Worm (Caenorhabditis elegans): ENCODE data around the gene sru-31.

Gene sru-31

ce11 chrV:9841376-9841775, 24.9 kb downstream of the sru-31 start, which contains the start of gene sru-36:
TSS of gene sru-36 (plus strand) at chrV:9841676.
- TF ChIP-seq unc-62 (GFP tag; optimal IDR thresholded peaks at IDR 0.05) (no peak), sptf-2 (GFP tag; optimal IDR thresholded peaks at IDR 0.05) (no peak), nfyb-1 (GFP tag; IDR thresholded peaks at IDR 0.05) (no peak), nhr-80 (tag; optimal IDR thresholded peaks at IDR 0.05) (no peak), F49E8.2 (tag; optimal IDR thresholded peaks at IDR 0.05; ENCODE audit: insufficient read depth) (no peak), ztf-22 (GFP tag; optimal IDR thresholded peaks at IDR 0.05) (no peak), Y67H2A.10 (GFP tag; conservative IDR thresholded peaks at IDR 0.05) (no peak)

ce11 chrV:9843376-9843916, 27.0 kb downstream of the sru-31 start, which contains the start of gene sru-8:
TSS of gene sru-8 (plus strand) at chrV:9843866.
- TF ChIP-seq snpc-4 (GFP tag; optimal IDR thresholded peaks at IDR 0.05) (no peak), snpc-4 (tag; optimal IDR thresholded peaks at IDR 0.05) (no peak), ceh-58 (GFP tag; IDR thresholded peaks at IDR 0.05) (no peak), tbx-9 (tag; optimal IDR thresholded peaks at IDR 0.05; ENCODE audit: borderline replicate concordance) (no peak), snpc-3.4 (tag; optimal IDR thresholded peaks at IDR 0.05) (no peak), K11D2.4 (GFP tag; IDR thresholded peaks at IDR 0.05) (no peak), B0019.2 (GFP tag; conservative IDR thresholded peaks at IDR 0.05) (no peak), hrde-1 (tag; optimal IDR thresholded peaks at IDR 0.05; ENCODE audit: borderline replicate concordance) (no peak), let-526 (GFP tag; IDR thresholded peaks at IDR 0.05) (no peak)

ce11 chrV:9848576-9848975, 32.1 kb downstream of the sru-31 start:
- no peak for TF ChIP-seq F22D6.2 (tag; optimal IDR thresholded peaks at IDR 0.05)
- no peak for TF ChIP-seq lin-54 (GFP tag; optimal IDR thresholded peaks at IDR 0.05)
- no peak for TF ChIP-seq madf-3 (GFP tag; IDR thresholded peaks at IDR 0.05)
- no peak for TF ChIP-seq ztf-25 (GFP tag; IDR thresholded peaks at IDR 0.05)
- TF ChIP-seq ceh-91 (GFP tag; IDR thresholded peaks at IDR 0.05) = no peak
- TF ChIP-seq rcor-1 (GFP tag; IDR thresholded peaks at IDR 0.05) = no peak
- TF ChIP-seq K12H6.12 (tag; optimal IDR thresholded peaks at IDR 0.05) = no peak
- TF ChIP-seq aptf-2 (GFP tag; conservative IDR thresholded peaks at IDR 0.05) = no peak
- TF ChIP-seq die-1 (tag; optimal IDR thresholded peaks at IDR 0.05) = no peak
- TF ChIP-seq madf-10 (tag; optimal IDR thresholded peaks at IDR 0.05) = no peak
- TF ChIP-seq nfyb-1 (GFP tag; IDR thresholded peaks at IDR 0.05) = no peak
- no peak for TF ChIP-seq fkh-3 (tag; optimal IDR thresholded peaks at IDR 0.05)
- TF ChIP-seq zim-3 (tag; optimal IDR thresholded peaks at IDR 0.05) = no peak

ce11 chrV:9853801-9854200, 37.3 kb downstream of the sru-31 start:
- TF ChIP-seq lin-35 (GFP tag; optimal IDR thresholded peaks at IDR 0.05) (peak in 1 of 3 experiments; percentile 2), rcor-1 (GFP tag; IDR thresholded peaks at IDR 0.05) (no peak), nhr-120 (GFP tag; IDR thresholded peaks at IDR 0.05) (no peak)

- TF ChIP-seq lir-1 (GFP tag; conservative IDR thresholded peaks at IDR 0.05) = no peak
- no peak for TF ChIP-seq T26A5.8 (tag; optimal IDR thresholded peaks at IDR 0.05)
- TF ChIP-seq lin-54 (GFP tag; optimal IDR thresholded peaks at IDR 0.05) = no peak
- no peak for TF ChIP-seq ceh-79 (tag; optimal IDR thresholded peaks at IDR 0.05)
- no peak for TF ChIP-seq sdz-38 (tag; optimal IDR thresholded peaks at IDR 0.05)
- no peak for TF ChIP-seq unc-62 (GFP tag; optimal IDR thresholded peaks at IDR 0.05)
- TF ChIP-seq attf-3 (GFP tag; conservative IDR thresholded peaks at IDR 0.05) = no peak
- no peak for TF ChIP-seq sptf-2 (GFP tag; optimal IDR thresholded peaks at IDR 0.05)
- no peak for TF ChIP-seq cebp-2 (GFP tag; IDR thresholded peaks at IDR 0.05)
- TF ChIP-seq fkh-3 (tag; optimal IDR thresholded peaks at IDR 0.05) = no peak
- no peak for TF ChIP-seq nhr-120 (GFP tag; IDR thresholded peaks at IDR 0.05)
- peak; percentile 14 for TF ChIP-seq nhr-80 (tag; optimal IDR thresholded peaks at IDR 0.05)
- no peak for TF ChIP-seq lsl-1 (GFP tag; optimal IDR thresholded peaks at IDR 0.05)
- TF ChIP-seq egl-44 (GFP tag; IDR thresholded peaks at IDR 0.05) = no peak
- no peak for TF ChIP-seq F39B2.1 (GFP tag; IDR thresholded peaks at IDR 0.05)
- peak; percentile 64 for TF ChIP-seq mcd-1 (GFP tag; IDR thresholded peaks at IDR 0.05)
- no peak for TF ChIP-seq F49E8.2 (tag; optimal IDR thresholded peaks at IDR 0.05; ENCODE audit: insufficient read depth)
Measured at ce11 chrV:9855920-9856852, 39.7 kb downstream of the sru-31 start.

All from whole organism, young adult.